Fruit fly (Drosophila melanogaster) whole organism: ENCODE measurements around the gene Mi-2.

Experiments used
- CG8478 ChIP-seq: fragments of >200 bp; optimal IDR thresholded peaks from 2 replicates; lab custom pipeline; 2018; ENCODE audit warnings: inconsistent platforms
- Dll ChIP-seq: fragments of >200 bp; optimal IDR thresholded peaks from 2 replicates; lab custom pipeline; 2017
- EcR ChIP-seq, 2 experiments: fragments of >200 bp; optimal IDR thresholded peaks; 2 replicates each; lab custom pipeline; 2017; ENCODE audit warnings: missing biosample characterization in 2 of 2, missing genetic modification characterization in 2 of 2, missing genetic modification reagents in 2 of 2
- pan ChIP-seq: fragments of >200 bp; optimal IDR thresholded peaks from 2 replicates; lab custom pipeline; 2017
- psq ChIP-seq: fragments of >200 bp; optimal IDR thresholded peaks from 2 replicates; lab custom pipeline; 2017
- usp ChIP-seq: fragments of >200 bp; optimal IDR thresholded peaks from 2 replicates; lab custom pipeline; 2017; ENCODE audit warnings: missing biosample characterization, missing genetic modification characterization, mixed read lengths

Mi-2 gene

dm6 chr3L:19867238-19867637, 42.8 kb downstream of the Mi-2 start:
- TF ChIP-seq Dll (lab: Kevin White, UChicago) (no peak), usp (GFP tag; lab: Kevin White, UChicago) (no peak), psq (no peak), pan (lab: Kevin White, UChicago) (no peak), CG8478 (lab: Kevin White, UChicago) (no peak), EcR (GFP tag; optimal IDR thresholded peaks at IDR 0.05; lab: Kevin White, UChicago) (no peak)

DNA sequence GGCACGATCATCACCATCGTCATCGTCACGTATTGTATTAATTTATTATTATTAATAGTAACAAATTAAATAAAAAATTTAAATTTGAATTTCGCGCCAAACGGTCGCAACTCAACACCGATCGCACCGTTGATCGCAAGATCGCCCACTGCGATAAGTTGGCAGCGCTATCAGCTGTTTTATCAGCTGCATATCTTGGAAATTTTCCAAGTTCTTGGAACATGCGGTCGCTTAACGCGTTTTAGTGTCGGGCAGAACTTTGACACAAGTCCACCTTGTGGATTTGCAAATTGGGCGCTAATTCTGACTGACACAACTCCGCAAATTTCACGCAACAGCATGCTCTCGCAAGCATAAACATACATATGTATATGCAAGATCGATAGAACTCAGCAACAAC, 48.8 kb downstream of the Mi-2 start:
- TF ChIP-seq pan (lab: Kevin White, UChicago) (no peak), Dll (lab: Kevin White, UChicago) (no peak), EcR (GFP tag; optimal IDR thresholded peaks at IDR 0.05; lab: Kevin White, UChicago) (no peak), CG8478 (lab: Kevin White, UChicago) (no peak), psq (no peak), usp (GFP tag; lab: Kevin White, UChicago) (no peak)

DNA sequence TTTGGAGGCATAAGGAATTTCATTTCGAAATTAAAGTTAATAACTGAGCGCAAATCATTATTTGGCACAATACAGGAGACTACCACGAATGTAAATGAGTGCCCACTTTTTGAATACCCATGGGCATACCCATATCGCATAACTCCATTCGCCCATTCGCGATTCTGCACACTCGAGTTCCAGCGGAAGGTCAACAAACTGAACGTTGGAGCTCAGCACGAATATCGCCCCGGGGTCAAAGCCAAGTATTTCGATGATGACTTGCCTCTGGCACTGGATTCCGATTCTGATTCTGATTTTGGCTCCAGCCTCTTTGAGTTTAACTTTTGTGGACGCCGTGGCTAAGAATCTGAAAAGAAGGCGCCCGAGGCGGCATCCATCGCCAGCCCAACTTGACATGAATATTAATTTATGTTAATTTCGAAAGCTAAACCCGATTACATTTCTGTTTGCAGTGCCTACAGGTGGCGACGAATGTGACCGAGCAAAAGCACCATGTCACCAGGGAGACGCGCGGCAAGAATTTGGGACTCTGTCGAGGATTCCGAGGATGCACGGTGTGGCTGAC, 52.0 kb downstream of the Mi-2 start:
- TF ChIP-seq usp (GFP tag; lab: Kevin White, UChicago) (no peak), EcR (GFP tag; optimal IDR thresholded peaks at IDR 0.05; lab: Kevin White, UChicago) (no peak), psq (no peak), pan (lab: Kevin White, UChicago) (no peak), Dll (lab: Kevin White, UChicago) (no peak), CG8478 (lab: Kevin White, UChicago) (no peak)

dm6 chr3L:19848080-19848479, 61.9 kb downstream of the Mi-2 start:
- TF ChIP-seq EcR (GFP tag; optimal IDR thresholded peaks at IDR 0.05; lab: Kevin White, UChicago): no peak
- TF ChIP-seq CG8478 (lab: Kevin White, UChicago): no peak

dm6 chr3L:19846960-19847359, 63.1 kb downstream of the Mi-2 start:
- TF ChIP-seq CG8478 (lab: Kevin White, UChicago): no peak

dm6 chr3L:19845907-19846301, 64.1 kb downstream of the Mi-2 start:
- TF ChIP-seq Dll (lab: Kevin White, UChicago) (no peak), psq (no peak), pan (lab: Kevin White, UChicago) (no peak)

- TF ChIP-seq EcR (GFP tag; optimal IDR thresholded peaks at IDR 0.05; lab: Kevin White, UChicago) (no peak), usp (GFP tag; lab: Kevin White, UChicago) (no peak), Dll (lab: Kevin White, UChicago) (no peak), psq (no peak), pan (lab: Kevin White, UChicago) (no peak), CG8478 (lab: Kevin White, UChicago) (no peak)
Measured at dm6 chr3L:19845047-19845906, 64.7 kb downstream of the Mi-2 start, which contains the start of gene Papss. TSS of gene Papss (plus strand) at chr3L:19845293.

DNA sequence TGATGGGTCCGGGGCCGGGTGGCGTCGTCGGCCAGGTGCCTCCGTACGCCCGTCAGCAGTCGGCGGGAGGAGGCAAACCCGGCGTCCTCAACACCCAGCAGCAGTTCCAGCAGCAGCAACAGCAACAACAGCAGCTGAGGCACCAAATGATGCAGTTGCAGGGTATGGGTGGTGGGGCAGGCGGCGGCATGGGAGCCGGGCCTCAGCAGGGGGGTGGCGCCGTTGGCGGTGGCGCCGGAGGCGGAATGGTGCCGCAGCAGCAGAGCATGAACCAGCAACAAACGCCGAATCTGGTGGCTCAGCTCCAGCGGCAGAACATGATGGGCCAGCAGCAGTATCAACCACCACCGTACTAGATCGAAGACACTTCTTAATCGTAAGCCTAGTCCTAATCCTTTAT, 65.5 kb downstream of the Mi-2 start:
- TF ChIP-seq EcR (GFP tag; optimal IDR thresholded peaks at IDR 0.05; lab: Kevin White, UChicago): no peak
- TF ChIP-seq psq: no peak
- no peak for TF ChIP-seq Dll (lab: Kevin White, UChicago)
- no peak for TF ChIP-seq usp (GFP tag; lab: Kevin White, UChicago)
- TF ChIP-seq CG8478 (lab: Kevin White, UChicago): no peak
- TF ChIP-seq pan (lab: Kevin White, UChicago): no peak

DNA sequence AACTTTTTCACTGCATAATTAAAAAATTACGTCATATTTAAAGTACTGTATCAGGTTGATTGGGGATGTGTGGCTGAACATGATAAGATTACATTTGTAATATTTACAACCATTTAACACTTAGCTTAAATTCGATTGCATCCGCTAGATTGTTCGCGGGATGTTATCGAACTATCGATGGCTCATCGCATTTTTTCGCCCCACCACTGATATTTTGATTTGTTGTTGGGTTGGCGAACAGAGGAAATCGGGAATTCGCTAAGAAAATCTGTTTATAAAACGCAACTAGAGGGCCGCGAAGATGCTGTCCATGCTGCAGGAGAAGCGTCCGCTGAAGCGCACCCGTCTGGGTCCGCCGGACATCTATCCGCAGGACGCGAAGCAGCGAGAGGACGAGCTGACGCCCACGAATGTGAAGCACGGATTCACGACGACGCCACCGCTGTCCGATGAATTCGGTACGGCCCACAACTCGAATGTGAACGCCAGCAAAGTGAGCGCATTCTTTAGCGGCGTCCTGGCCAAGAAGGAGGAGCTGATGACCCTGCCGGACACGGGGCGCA, 73.6 kb downstream of the Mi-2 start, which contains the start of gene kto:
Gene kto, plus strand, starts transcription at position 240 of the 563 bp plus-strand sequence.
- TF ChIP-seq pan (lab: Kevin White, UChicago) (no peak), EcR (GFP tag; optimal IDR thresholded peaks at IDR 0.05; lab: Kevin White, UChicago) (no peak), usp (GFP tag; lab: Kevin White, UChicago) (no peak), Dll (lab: Kevin White, UChicago) (no peak), psq (no peak), CG8478 (lab: Kevin White, UChicago) (no peak)

dm6 chr3L:19834143-19834794, 75.7 kb downstream of the Mi-2 start, which contains the start of the genes trc and CG32221:
TSS of gene trc (minus strand) at chr3L:19834304.
TSS of gene CG32221 (plus strand) at chr3L:19834670.
- TF ChIP-seq psq (no peak), pan (lab: Kevin White, UChicago) (no peak), EcR (GFP tag; optimal IDR thresholded peaks at IDR 0.05; lab: Kevin White, UChicago) (no peak), CG8478 (lab: Kevin White, UChicago) (no peak), Dll (lab: Kevin White, UChicago) (no peak), usp (GFP tag; lab: Kevin White, UChicago) (no peak)

DNA sequence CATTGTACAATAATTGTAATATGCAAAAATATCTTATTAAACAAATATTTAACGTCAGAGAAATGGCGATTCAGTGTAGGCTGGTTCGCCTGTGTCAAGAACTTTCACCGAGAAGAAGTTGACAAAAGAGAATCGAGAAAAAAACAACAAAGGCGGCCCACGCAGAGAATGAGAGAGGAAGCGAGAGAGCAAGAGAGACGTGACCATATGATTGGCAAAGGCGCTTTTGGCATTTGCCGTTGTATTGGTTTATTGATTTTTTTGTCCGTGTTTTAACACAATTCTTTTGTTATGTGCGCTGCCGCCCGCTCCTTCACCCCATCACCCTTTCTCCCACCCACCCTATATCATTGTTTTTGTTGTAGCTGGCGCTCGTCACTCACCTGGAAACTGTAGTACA, 76.8 kb downstream of the Mi-2 start:
- TF ChIP-seq usp (GFP tag; lab: Kevin White, UChicago): no peak
- no peak for TF ChIP-seq Dll (lab: Kevin White, UChicago)
